Fruit fly (Drosophila melanogaster): ENCODE measurements around the gene eyg.

Gene eyg

DNA sequence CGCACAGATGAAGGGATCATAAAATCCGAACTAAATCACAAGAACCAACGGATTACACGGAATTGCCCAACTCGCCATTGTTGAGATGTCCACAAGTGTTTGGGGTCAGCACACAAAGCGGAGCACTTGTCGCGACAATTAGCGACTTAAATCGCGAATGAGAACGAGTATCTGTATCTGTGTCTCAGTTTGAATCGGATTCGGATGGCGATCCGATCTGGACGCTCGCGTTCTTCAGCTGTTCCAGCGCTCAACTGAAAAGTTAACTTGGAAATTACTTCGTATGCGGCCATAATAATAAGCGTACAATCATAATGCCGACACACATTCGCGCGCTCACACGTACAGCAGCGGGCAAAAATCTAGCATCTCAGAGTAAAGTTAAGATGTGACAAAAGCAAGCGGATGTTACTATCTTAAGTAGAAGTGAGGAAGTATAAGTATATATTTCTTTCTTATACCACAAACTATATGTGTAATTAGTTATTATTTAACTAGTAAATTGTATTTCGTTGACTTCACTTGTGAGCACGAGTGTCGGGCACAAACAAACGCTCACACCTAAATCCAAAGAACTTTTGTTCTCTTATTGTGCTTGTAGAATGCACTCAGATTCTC, 22.7 kb upstream of the eyg start, which contains the start of gene CG10660 (continued):
- TF ChIP-seq Xbp1 (GFP tag; optimal IDR thresholded peaks at IDR 0.05) (peak; percentile 90), klu (GFP tag; IDR thresholded peaks at IDR 0.05) (peak; percentile 23; the same call in 1 of the 2 replicates), Dip3 (GFP tag; optimal IDR thresholded peaks at IDR 0.05) (peak; percentile 69), lab (GFP tag; optimal IDR thresholded peaks at IDR 0.05) (peak; percentile 91), CG11085 (GFP tag; IDR thresholded peaks at IDR 0.05) (peak; percentile 60; the same call in 1 of the 2 replicates), dmrt11E (tag; optimal IDR thresholded peaks at IDR 0.05) (peak; percentile 77), lmd (GFP tag; IDR thresholded peaks at IDR 0.05) (peak; percentile 83), Mes4 (GFP tag; optimal IDR thresholded peaks at IDR 0.05) (peak; percentile 74), repo (GFP tag; optimal IDR thresholded peaks at IDR 0.05) (peak; percentile 35), Dfd (GFP tag; optimal IDR thresholded peaks at IDR 0.05) (no peak), CG14050 (GFP tag; IDR thresholded peaks at IDR 0.05) (peak; percentile 84), dm (GFP tag; optimal IDR thresholded peaks at IDR 0.05) (peak; percentile 56), Lpt (GFP tag; optimal IDR thresholded peaks at IDR 0.05) (no peak), crc (GFP tag; optimal IDR thresholded peaks at IDR 0.05) (peak; percentile 21), Oaz (GFP tag; IDR thresholded peaks at IDR 0.05) (peak; percentile 76), br (optimal IDR thresholded peaks at IDR 0.05) (no peak), ranshi (GFP tag; IDR thresholded peaks at IDR 0.05) (peak; percentile 89), CG9727 (GFP tag; optimal IDR thresholded peaks at IDR 0.05) (peak; percentile 84), ken (GFP tag; IDR thresholded peaks at IDR 0.05) (peak; percentile 86), CG7372 (GFP tag; IDR thresholded peaks at IDR 0.05) (peak; percentile 64), pros (GFP tag; optimal IDR thresholded peaks at IDR 0.05) (no peak), CG1603 (tag; optimal IDR thresholded peaks at IDR 0.05) (peak; percentile 96), CG18262 (tag; optimal IDR thresholded peaks at IDR 0.05) (peak; percentile 88), mirr (GFP tag; optimal IDR thresholded peaks at IDR 0.05) (peak; percentile 13), ash1 (GFP tag; optimal IDR thresholded peaks at IDR 0.05) (peak; percentile 19), Lhr (GFP tag; optimal IDR thresholded peaks at IDR 0.05) (peak; percentile 66), NC2β (GFP tag; optimal IDR thresholded peaks at IDR 0.05) (peak; percentile 67), CG33557 (GFP tag; optimal IDR thresholded peaks at IDR 0.05) (peak; percentile 52), NfI (GFP tag; optimal IDR thresholded peaks at IDR 0.05) (peak; percentile 81), Gsc (GFP tag; IDR thresholded peaks at IDR 0.05) (no peak; the same call in 1 of the 2 replicates), B-H1 (GFP tag; IDR thresholded peaks at IDR 0.05) (peak; percentile 85), CG7745 (tag; optimal IDR thresholded peaks at IDR 0.05) (peak; percentile 12), Mrtf (GFP tag; IDR thresholded peaks at IDR 0.05) (peak; percentile 86), CG3407 (GFP tag; optimal IDR thresholded peaks at IDR 0.05) (peak; percentile 82), ap (GFP tag; IDR thresholded peaks at IDR 0.05) (peak; percentile 81), eyg (GFP tag; optimal IDR thresholded peaks at IDR 0.05) (peak; percentile 57), CG1024 (GFP tag; IDR thresholded peaks at IDR 0.05) (peak; percentile 86), fd102C (GFP tag; optimal IDR thresholded peaks at IDR 0.05) (no peak), slou (GFP tag; optimal IDR thresholded peaks at IDR 0.05) (no peak), CG11247 (GFP tag; IDR thresholded peaks at IDR 0.05) (peak; percentile 80), HLH3B (GFP tag; IDR thresholded peaks at IDR 0.05) (peak; percentile 92), kay (GFP tag; optimal IDR thresholded peaks at IDR 0.05) (peak; percentile 67), row (GFP tag; IDR thresholded peaks at IDR 0.05) (peak; percentile 93), CG18476 (GFP tag; optimal IDR thresholded peaks at IDR 0.05) (peak; percentile 87), Poxn (GFP tag; IDR thresholded peaks at IDR 0.05) (no peak), esg (GFP tag; conservative IDR thresholded peaks at IDR 0.05) (peak; percentile 84), bsh (GFP tag; optimal IDR thresholded peaks at IDR 0.05) (peak; percentile 92 to 96), ttk (GFP tag; IDR thresholded peaks at IDR 0.05) (peak; percentile 80), Scr (GFP tag; IDR thresholded peaks at IDR 0.05; ENCODE audit: partially characterized antibody) (no peak), unc-4 (GFP tag; IDR thresholded peaks at IDR 0.05; ENCODE audit: partially characterized antibody) (no peak), HmgZ (tag; optimal IDR thresholded peaks at IDR 0.05) (peak; percentile 86)
